Worm (Caenorhabditis elegans): ENCODE results near the gene T15B12.2.

ce11 chrIII:5280228-5280627 is 21.5 kb downstream of the T15B12.2 start:
- TF ChIP-seq blmp-1 (tag; optimal IDR thresholded peaks at IDR 0.05; ENCODE audit: insufficient read depth) (no peak), nhr-237 (tag; optimal IDR thresholded peaks at IDR 0.05) (no peak), ama-1 (optimal IDR thresholded peaks at IDR 0.05) (no peak), zag-1 (tag; optimal IDR thresholded peaks at IDR 0.05) (no peak), ceh-82 (tag; optimal IDR thresholded peaks at IDR 0.05) (no peak), snpc-4 (tag; optimal IDR thresholded peaks at IDR 0.05) (no peak), nhr-6 (tag; optimal IDR thresholded peaks at IDR 0.05) (no peak), nhr-11 (tag; optimal IDR thresholded peaks at IDR 0.05) (no peak), lin-13 (GFP tag; optimal IDR thresholded peaks at IDR 0.05) (no peak), ceh-16 (tag; optimal IDR thresholded peaks at IDR 0.05) (no peak)

All from whole organism, L2 larva.